Fruit fly (Drosophila melanogaster) S2 (cell line): ENCODE results near the gene CG12239.

Experiments used
- CG8478 ChIP-seq: fragments of >200 bp; optimal IDR thresholded peaks from 2 replicates; lab custom pipeline; 2018
- CTCF ChIP-seq, 2 experiments: fragments of >200 bp; optimal IDR thresholded peaks; 2 replicates each; lab custom pipeline; 2018

The CG12239 gene

DNA sequence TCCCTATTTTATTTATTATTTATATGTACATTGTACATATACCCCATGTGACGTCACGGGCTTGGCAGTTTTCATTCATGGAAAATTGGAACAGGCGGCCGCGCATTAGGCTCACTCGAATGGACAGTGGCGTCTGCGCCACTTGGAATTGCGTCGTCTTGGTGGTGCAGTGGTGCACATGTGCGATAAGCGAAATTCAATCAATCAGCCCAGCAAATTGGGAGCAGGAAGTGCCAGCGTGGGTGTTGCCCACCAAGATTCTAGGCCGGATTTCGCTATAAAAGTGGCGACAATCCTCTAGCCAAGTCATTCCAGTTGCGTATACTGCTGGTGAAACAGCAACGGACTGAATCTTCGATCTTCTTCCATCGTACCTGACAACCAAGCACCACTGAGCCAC lies at the start of gene CG12239:
CG12239 (plus strand) TSS at position 301 of the 400 bp plus-strand sequence.
- TF ChIP-seq CTCF (optimal IDR thresholded peaks at IDR 0.05; lab: Kevin White, UChicago) = no peak
- TF ChIP-seq CG8478 (lab: Kevin White, UChicago) = no peak

DNA sequence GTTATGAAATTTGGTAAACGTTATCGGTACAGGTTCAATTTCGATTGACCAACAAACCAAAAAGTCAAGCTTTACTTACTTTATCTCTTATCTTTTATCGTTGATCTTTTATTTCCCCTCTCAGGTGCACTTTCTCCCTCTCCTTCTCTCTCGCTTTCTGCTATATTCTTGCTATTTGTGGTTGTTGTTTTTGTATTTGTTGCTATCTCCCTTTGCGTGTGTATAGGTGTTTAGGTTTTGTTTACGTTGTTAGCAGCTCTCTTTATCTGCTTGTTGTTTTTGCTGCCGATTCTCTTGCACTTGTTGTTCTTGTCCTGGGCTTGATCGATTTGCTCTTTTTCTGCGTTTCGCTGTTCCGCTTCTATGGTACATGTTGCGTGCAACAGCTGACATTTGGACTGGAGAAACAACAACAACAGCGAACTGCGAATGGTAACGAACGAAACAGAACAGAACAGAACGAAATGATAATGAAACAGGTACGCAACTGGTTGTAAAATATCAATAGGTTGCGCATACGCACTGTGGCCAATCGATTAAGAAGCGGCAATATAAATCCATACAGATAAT lies 47.6 kb upstream of the CG12239 start:
- no peak for TF ChIP-seq CG8478 (lab: Kevin White, UChicago)
- no peak for TF ChIP-seq CTCF (optimal IDR thresholded peaks at IDR 0.05; lab: Kevin White, UChicago)

- TF ChIP-seq CTCF (optimal IDR thresholded peaks at IDR 0.05; lab: Kevin White, UChicago) (no peak), CG8478 (lab: Kevin White, UChicago) (no peak)
Observed at dm6 chrX:5744992-5745732, 46.8 kb upstream of the CG12239 start.

- TF ChIP-seq CTCF (optimal IDR thresholded peaks at IDR 0.05; lab: Kevin White, UChicago) (no peak), CG8478 (lab: Kevin White, UChicago) (no peak)
Observed at dm6 chrX:5745840-5746815, 45.8 kb upstream of the CG12239 start.

- peak; percentile 13 for TF ChIP-seq CG8478 (lab: Kevin White, UChicago)
- TF ChIP-seq CTCF (optimal IDR thresholded peaks at IDR 0.05; lab: Kevin White, UChicago) = peak; percentile 28 to 57
Observed at dm6 chrX:5746864-5747861, 44.8 kb upstream of the CG12239 start, which contains the start of the genes IntS6 and Rtel1. Gene IntS6 (minus strand): TSS chrX:5747254. Gene Rtel1 (plus strand): TSS chrX:5747747.

DNA sequence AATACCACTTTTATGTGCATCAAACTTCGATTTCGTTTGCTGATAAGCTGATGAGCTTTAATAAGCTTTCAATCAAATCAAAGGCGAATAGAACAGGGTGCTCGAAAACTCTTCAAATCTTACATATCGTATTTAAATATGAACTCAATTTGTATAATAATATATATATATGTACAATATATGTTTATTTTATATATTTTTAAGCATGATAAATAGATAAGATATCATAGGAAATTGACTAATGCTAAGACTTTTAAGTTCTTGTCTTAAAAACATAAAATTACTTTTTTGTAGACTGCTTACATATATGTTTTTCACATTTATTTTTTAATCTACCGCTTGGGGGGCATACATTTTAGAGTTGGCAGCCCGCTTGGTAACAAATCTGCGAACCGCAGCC lies 40.0 kb upstream of the CG12239 start, which contains the start of gene CG15772:
CG15772 (plus strand) TSS at position 301 of the 400 bp plus-strand sequence.
- TF ChIP-seq CTCF (optimal IDR thresholded peaks at IDR 0.05; lab: Kevin White, UChicago) = no peak
- TF ChIP-seq CG8478 (lab: Kevin White, UChicago) = no peak

dm6 chrX:5752838-5753237 lies 39.1 kb upstream of the CG12239 start:
- no peak for TF ChIP-seq CG8478 (lab: Kevin White, UChicago)
- no peak for TF ChIP-seq CTCF (optimal IDR thresholded peaks at IDR 0.05; lab: Kevin White, UChicago)

dm6 chrX:5754837-5755828 lies 36.8 kb upstream of the CG12239 start, which contains the start of the genes lin-52 and CG15771:
Gene lin-52 (minus strand): TSS chrX:5754958.
Gene CG15771 (plus strand): TSS chrX:5755574.
- TF ChIP-seq CTCF (optimal IDR thresholded peaks at IDR 0.05; lab: Kevin White, UChicago) (peak; percentile 11 to 38), CG8478 (lab: Kevin White, UChicago) (no peak)

dm6 chrX:5756146-5756545 lies 35.8 kb upstream of the CG12239 start:
- TF ChIP-seq CTCF (optimal IDR thresholded peaks at IDR 0.05; lab: Kevin White, UChicago) (no peak), CG8478 (lab: Kevin White, UChicago) (no peak)

dm6 chrX:5763443-5764000 lies 28.4 kb upstream of the CG12239 start:
- no peak for TF ChIP-seq CG8478 (lab: Kevin White, UChicago)
- no peak for TF ChIP-seq CTCF (optimal IDR thresholded peaks at IDR 0.05; lab: Kevin White, UChicago)

DNA sequence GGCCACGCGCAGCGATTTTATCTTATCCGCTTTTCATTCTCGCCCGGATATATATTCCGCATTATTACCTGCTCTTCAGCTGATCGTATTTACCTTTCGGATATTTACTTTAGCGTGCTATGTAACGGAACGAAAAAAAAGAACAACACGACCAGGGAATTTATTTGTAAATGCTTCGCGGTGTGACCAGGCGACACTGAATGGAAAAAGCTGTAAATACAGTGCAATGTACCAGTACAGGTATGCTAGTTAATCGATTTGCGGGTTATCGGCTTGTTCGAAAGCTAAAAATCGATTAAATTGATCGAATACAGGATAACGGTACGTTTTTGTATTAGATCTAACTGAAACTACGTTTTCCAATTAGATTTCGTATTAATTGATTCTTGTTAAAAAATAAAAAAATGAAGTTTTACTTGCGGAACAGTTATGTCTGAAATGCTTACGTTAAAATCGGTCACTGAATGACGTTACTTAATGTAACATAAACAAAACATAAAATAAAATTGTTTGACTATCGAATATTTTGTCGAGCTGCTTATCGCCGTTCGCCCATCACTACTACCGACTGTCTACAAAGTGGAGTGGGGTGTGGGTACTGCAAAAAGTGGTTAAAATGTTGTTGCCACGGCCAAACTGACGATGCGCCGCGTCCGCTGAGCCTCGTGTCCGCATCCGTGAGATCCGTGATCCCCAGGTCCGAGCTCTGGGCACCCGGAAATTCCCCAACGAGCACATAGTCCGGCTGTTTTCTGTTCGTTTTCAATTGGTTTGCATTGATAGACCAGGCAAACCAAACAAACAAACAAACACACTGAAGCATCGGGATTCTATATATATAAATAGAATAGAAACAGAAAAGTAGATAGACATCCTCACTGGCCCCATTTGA lies 27.7 kb upstream of the CG12239 start, which contains the start of the genes MAPk-Ak2 and CG42699:
MAPk-Ak2 (minus strand) TSS at position 203 of the 892 bp plus-strand sequence.
CG42699 (plus strand) TSS at position 553 of the 892 bp plus-strand sequence.
- TF ChIP-seq CG8478 (lab: Kevin White, UChicago) (no peak), CTCF (optimal IDR thresholded peaks at IDR 0.05; lab: Kevin White, UChicago) (peak in 1 of 2 experiments; percentile 18)
